Worm (Caenorhabditis elegans): ENCODE results near the gene srbc-25.

DNA sequence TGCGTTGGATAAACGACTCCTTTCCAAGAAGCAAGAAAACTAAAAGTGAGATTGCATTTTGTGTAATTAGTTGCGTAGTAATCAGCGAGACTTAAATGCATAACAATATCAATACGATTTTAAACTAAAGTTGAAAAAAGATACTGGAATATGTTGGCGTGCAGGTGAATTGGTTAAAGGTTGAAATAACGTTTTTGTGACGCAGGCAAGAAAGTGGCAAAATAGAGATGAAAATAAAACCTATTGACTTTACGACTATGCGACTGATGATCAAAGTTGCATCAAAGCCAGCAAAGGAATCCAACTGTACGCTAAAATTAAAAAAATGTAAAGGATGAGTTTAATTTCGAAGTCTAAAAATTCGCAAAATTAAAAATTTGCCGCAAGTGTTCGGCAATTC, 8.4 kb upstream of the srbc-25 start, which contains the start of gene srh-102:
- TF ChIP-seq ceh-16 (tag; optimal IDR thresholded peaks at IDR 0.05) (no peak), elt-3 (tag; optimal IDR thresholded peaks at IDR 0.05) (no peak), aly-2 (tag; optimal IDR thresholded peaks at IDR 0.05) (no peak), unc-39 (tag; optimal IDR thresholded peaks at IDR 0.05) (no peak), nhr-28 (tag; optimal IDR thresholded peaks at IDR 0.05) (no peak), fos-1 (tag; optimal IDR thresholded peaks at IDR 0.05) (no peak), skn-1 (tag; optimal IDR thresholded peaks at IDR 0.05) (no peak), jun-1 (tag; optimal IDR thresholded peaks at IDR 0.05) (no peak)
